Worm (Caenorhabditis elegans) whole organism, young adult: ENCODE measurements around the gene F53H2.3.

Experiments
- C06A6.2 ChIP-seq: fragments of 200-800 bp; sonication (Bioruptor generic); conservative IDR thresholded peaks from 2 replicates; pipeline ENCODE4 v1.3.6; 2022; ENCODE audit warnings: missing genetic modification characterization, missing compliant biosample characterization
- F37B4.10 ChIP-seq: fragments of 200-800 bp; sonication (Bioruptor generic); IDR thresholded peaks from 2 replicates; pipeline ENCODE4 v1.3.6; 2022; ENCODE audit warnings: missing genetic modification characterization, missing compliant biosample characterization
- F57C9.4 ChIP-seq: sonication (generic microtip); optimal IDR thresholded peaks from 2 replicates; lab custom pipeline; 2017; ENCODE audit warnings: mild to moderate bottlenecking, missing genetic modification characterization, missing compliant biosample characterization
- Y53F4B.3 ChIP-seq: fragments of 200-800 bp; sonication (Bioruptor generic); IDR thresholded peaks from 2 replicates; pipeline ENCODE4 v1.3.6; 2022; ENCODE audit warnings: missing genetic modification reagents, missing genetic modification characterization, missing compliant biosample characterization
- Y79H2A.3 ChIP-seq: fragments of 200-800 bp; sonication (Bioruptor generic); conservative IDR thresholded peaks from 2 replicates; pipeline ENCODE4 v1.3.6; 2022; ENCODE audit warnings: missing genetic modification reagents, missing genetic modification characterization, missing compliant biosample characterization
- ZK185.1 ChIP-seq: sonication (generic microtip); optimal IDR thresholded peaks from 2 replicates; lab custom pipeline; 2016; ENCODE audit warnings: mild to moderate bottlenecking, missing genetic modification characterization, missing compliant biosample characterization; ENCODE audit not compliant: poor library complexity, severe bottlenecking
- attf-6 ChIP-seq: fragments of 200-800 bp; sonication (Bioruptor generic); IDR thresholded peaks from 2 replicates; pipeline ENCODE4 v1.3.6; 2022; ENCODE audit warnings: missing genetic modification reagents, missing genetic modification characterization, missing compliant biosample characterization
- ccch-3 ChIP-seq: fragments of 200-800 bp; sonication (Bioruptor generic); optimal IDR thresholded peaks from 2 replicates; lab custom pipeline; 2018; ENCODE audit warnings: mild to moderate bottlenecking, missing genetic modification characterization, missing compliant biosample characterization
- ceh-91 ChIP-seq: fragments of 200-800 bp; sonication (Bioruptor generic); IDR thresholded peaks from 2 replicates; pipeline ENCODE4 v1.3.6; 2022; ENCODE audit warnings: missing genetic modification reagents, missing genetic modification characterization, missing compliant biosample characterization
- chd-7 ChIP-seq: sonication (generic microtip); optimal IDR thresholded peaks from 2 replicates; lab custom pipeline; 2016; ENCODE audit warnings: mild to moderate bottlenecking, missing genetic modification characterization, moderate library complexity, missing compliant biosample characterization
- die-1 ChIP-seq: sonication (generic microtip); optimal IDR thresholded peaks from 2 replicates; lab custom pipeline; 2016; ENCODE audit warnings: missing genotype, mild to moderate bottlenecking, missing genetic modification characterization, missing compliant biosample characterization
- gei-17 ChIP-seq: fragments of 200-800 bp; sonication (Bioruptor generic); optimal IDR thresholded peaks from 2 replicates; lab custom pipeline; 2018; ENCODE audit warnings: mild to moderate bottlenecking, missing genetic modification characterization, missing compliant biosample characterization
- lin-40 ChIP-seq: sonication (generic microtip); optimal IDR thresholded peaks from 2 replicates; lab custom pipeline; 2016; ENCODE audit warnings: missing genetic modification characterization, mild to moderate bottlenecking, missing compliant biosample characterization, missing genotype, missing genetic modification reagents
- lsl-1 ChIP-seq: fragments of 200-800 bp; sonication (Bioruptor generic); optimal IDR thresholded peaks from 2 replicates; lab custom pipeline; 2018; ENCODE audit warnings: mild to moderate bottlenecking, missing genetic modification characterization, moderate library complexity, missing compliant biosample characterization
- madf-10 ChIP-seq: sonication (generic microtip); optimal IDR thresholded peaks from 2 replicates; lab custom pipeline; 2016; ENCODE audit warnings: mild to moderate bottlenecking, missing genetic modification characterization, missing compliant biosample characterization
- madf-3 ChIP-seq: fragments of 200-800 bp; sonication (Bioruptor generic); IDR thresholded peaks from 2 replicates; pipeline ENCODE4 v1.3.6; 2022; ENCODE audit warnings: missing genetic modification reagents, missing genetic modification characterization, missing compliant biosample characterization
- nfya-1 ChIP-seq: sonication (generic microtip); optimal IDR thresholded peaks from 2 replicates; lab custom pipeline; 2017; ENCODE audit warnings: antibody characterized with exemption, missing compliant biosample characterization, missing genetic modification characterization, borderline replicate concordance; ENCODE audit not compliant: insufficient read depth
- nhr-120 ChIP-seq: fragments of 200-800 bp; sonication (Bioruptor generic); IDR thresholded peaks from 2 replicates; pipeline ENCODE4 v1.3.6; 2022; ENCODE audit warnings: missing genetic modification characterization, missing compliant biosample characterization
- xnd-1 ChIP-seq: sonication (generic microtip); optimal IDR thresholded peaks from 2 replicates; lab custom pipeline; 2016; ENCODE audit warnings: missing genotype, missing genetic modification reagents, missing genetic modification characterization, missing compliant biosample characterization
- ztf-28 ChIP-seq: fragments of 200-800 bp; sonication (Bioruptor generic); IDR thresholded peaks from 2 replicates; pipeline ENCODE4 v1.3.6; 2022; ENCODE audit warnings: missing genetic modification reagents, missing genetic modification characterization, missing compliant biosample characterization

The F53H2.3 gene

DNA sequence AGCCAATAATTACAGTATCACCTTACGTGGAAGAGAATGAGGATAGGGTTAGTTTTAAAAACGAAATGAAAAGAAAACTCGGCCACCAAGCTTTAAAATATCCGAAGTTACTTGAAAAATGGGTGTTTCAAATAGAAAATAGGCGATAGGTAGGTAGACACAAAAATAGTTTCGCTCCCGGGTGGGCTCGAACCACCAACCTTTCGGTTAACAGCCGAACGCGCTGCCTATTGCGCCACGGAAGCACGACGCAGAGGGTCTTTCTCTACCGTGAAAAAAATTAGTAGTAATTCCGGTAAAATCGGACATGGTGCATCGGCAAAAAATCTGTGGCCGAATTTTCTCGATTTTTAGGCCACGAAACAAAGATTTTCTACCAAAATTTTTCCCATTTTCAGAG, 63.9 kb downstream of the F53H2.3 start (continued):
- TF ChIP-seq ceh-91 (GFP tag; lab: Robert Waterston, UW), result no peak
- TF ChIP-seq ccch-3, result no peak
- TF ChIP-seq nfya-1, result no peak
- TF ChIP-seq madf-3, result no peak
- TF ChIP-seq gei-17 (GFP tag; lab: Kevin White, UChicago), result no peak
- no peak for TF ChIP-seq F57C9.4 (tag; lab: Kevin White, UChicago)
- no peak for TF ChIP-seq C06A6.2
- no peak for TF ChIP-seq madf-10 (tag; lab: Kevin White, UChicago)
- TF ChIP-seq F37B4.10 (GFP tag; lab: Robert Waterston, UW), result no peak
- no peak for TF ChIP-seq Y53F4B.3
- TF ChIP-seq chd-7, result no peak
- no peak for TF ChIP-seq xnd-1 (tag; lab: Kevin White, UChicago)
- no peak for TF ChIP-seq nhr-120 (GFP tag; lab: Robert Waterston, UW)
- no peak for TF ChIP-seq ZK185.1 (tag; lab: Kevin White, UChicago)
- no peak for TF ChIP-seq lin-40 (tag; lab: Kevin White, UChicago)
- no peak for TF ChIP-seq Y79H2A.3 (GFP tag; lab: Robert Waterston, UW)
- TF ChIP-seq lsl-1 (GFP tag; lab: Kevin White, UChicago), result no peak
- TF ChIP-seq die-1 (tag; lab: Kevin White, UChicago), result peak; percentile 4
- no peak for TF ChIP-seq ztf-28 (GFP tag; lab: Robert Waterston, UW)
- no peak for TF ChIP-seq attf-6 (GFP tag; lab: Robert Waterston, UW)
